Worm (Caenorhabditis elegans) whole organism, L2 larva: ENCODE results near the gene clec-136.

Source experiments
- R02D3.7 ChIP-seq: fragments of 150-350 bp; optimal IDR thresholded peaks from 2 replicates; lab custom pipeline; 2014; ENCODE audit warnings: missing biosample characterization, missing genetic modification characterization
- Y55F3AM.14 ChIP-seq: fragments of 200-800 bp; sonication (Bioruptor generic); optimal IDR thresholded peaks from 2 replicates; lab custom pipeline; 2018; ENCODE audit warnings: mild to moderate bottlenecking, missing genetic modification characterization, missing compliant biosample characterization
- ZK546.5 ChIP-seq: sonication (generic microtip); optimal IDR thresholded peaks from 2 replicates; lab custom pipeline; 2017; ENCODE audit warnings: missing biosample characterization, missing genetic modification characterization
- alr-1 ChIP-seq: fragments of 150-350 bp; optimal IDR thresholded peaks from 2 replicates; lab custom pipeline; 2014; ENCODE audit warnings: missing biosample characterization, missing genetic modification characterization
- aly-2 ChIP-seq: fragments of 150-350 bp; optimal IDR thresholded peaks from 2 replicates; lab custom pipeline; 2014; ENCODE audit warnings: missing biosample characterization, missing genetic modification characterization
- ama-1 ChIP-seq: fragments of 150-350 bp; optimal IDR thresholded peaks from 2 replicates; lab custom pipeline; 2018; ENCODE audit warnings: inconsistent platforms
- blmp-1 ChIP-seq: sonication (generic microtip); optimal IDR thresholded peaks from 2 replicates; lab custom pipeline; 2017; ENCODE audit warnings: missing genetic modification characterization, mild to moderate bottlenecking, missing compliant biosample characterization, antibody characterized with exemption, moderate library complexity; ENCODE audit not compliant: insufficient read depth
- ceh-82 ChIP-seq: fragments of 150-350 bp; optimal IDR thresholded peaks from 2 replicates; lab custom pipeline; 2014; ENCODE audit warnings: missing biosample characterization, missing genetic modification characterization
- crh-2 ChIP-seq: sonication (generic microtip); optimal IDR thresholded peaks from 2 replicates; lab custom pipeline; 2017; ENCODE audit warnings: missing biosample characterization, missing genetic modification characterization
- elt-1 ChIP-seq: fragments of 150-350 bp; optimal IDR thresholded peaks from 2 replicates; lab custom pipeline; 2014; ENCODE audit warnings: missing biosample characterization, missing genetic modification characterization
- elt-3 ChIP-seq: sonication (generic microtip); optimal IDR thresholded peaks from 2 replicates; lab custom pipeline; 2017; ENCODE audit warnings: missing biosample characterization, missing genetic modification characterization
- gmeb-1 ChIP-seq: fragments of 150-350 bp; optimal IDR thresholded peaks from 2 replicates; lab custom pipeline; 2014; ENCODE audit warnings: missing biosample characterization, missing genetic modification characterization
- lin-11 ChIP-seq: fragments of 150-350 bp; sonication (generic microtip); optimal IDR thresholded peaks from 2 replicates; lab custom pipeline; 2014; ENCODE audit warnings: missing biosample characterization, missing genetic modification characterization, inconsistent platforms, mixed read lengths
- lin-13 ChIP-seq: fragments of 150-350 bp; optimal IDR thresholded peaks from 2 replicates; lab custom pipeline; 2014; ENCODE audit warnings: missing biosample characterization, missing genetic modification reagents, missing genetic modification characterization
- lin-39 ChIP-seq: fragments of 150-350 bp; optimal IDR thresholded peaks from 2 replicates; lab custom pipeline; 2014; ENCODE audit warnings: missing biosample characterization, missing genetic modification reagents, missing genetic modification characterization
- lsy-2 ChIP-seq, 2 experiments: fragments of 150-350 bp in 1 of 2; sonication (generic microtip) in 1 of 2; optimal IDR thresholded peaks; 2 replicates each; lab custom pipeline; 2014 to 2017; ENCODE audit warnings: missing biosample characterization in 2 of 2, missing genetic modification characterization in 2 of 2
- mab-5 ChIP-seq: fragments of 150-350 bp; optimal IDR thresholded peaks from 2 replicates; lab custom pipeline; 2014; ENCODE audit warnings: missing biosample characterization, missing genetic modification characterization
- mbf-1 ChIP-seq: sonication (generic microtip); optimal IDR thresholded peaks from 2 replicates; lab custom pipeline; 2017; ENCODE audit warnings: missing biosample characterization, missing genetic modification characterization
- mdl-1 ChIP-seq, 2 experiments: fragments of 150-350 bp in 1 of 2; sonication (generic microtip) in 1 of 2; optimal IDR thresholded peaks; 2 replicates each; lab custom pipeline; 2017; ENCODE audit warnings: missing biosample characterization in 2 of 2, missing genetic modification characterization in 2 of 2
- nhr-11 ChIP-seq: fragments of 150-350 bp; optimal IDR thresholded peaks from 2 replicates; lab custom pipeline; 2014; ENCODE audit warnings: missing biosample characterization, missing genetic modification characterization
- nhr-12 ChIP-seq: fragments of 150-350 bp; optimal IDR thresholded peaks from 2 replicates; lab custom pipeline; 2014; ENCODE audit warnings: missing biosample characterization, missing genetic modification characterization
- nhr-129 ChIP-seq: fragments of 150-350 bp; optimal IDR thresholded peaks from 2 replicates; lab custom pipeline; 2014; ENCODE audit warnings: missing biosample characterization, missing genetic modification characterization
- nhr-21 ChIP-seq: fragments of 150-350 bp; optimal IDR thresholded peaks from 2 replicates; lab custom pipeline; 2014; ENCODE audit warnings: missing biosample characterization, missing genetic modification characterization
- nhr-23 ChIP-seq: fragments of 150-350 bp; optimal IDR thresholded peaks from 2 replicates; lab custom pipeline; 2014; ENCODE audit warnings: missing biosample characterization, missing genetic modification reagents, missing genetic modification characterization
- nhr-237 ChIP-seq: fragments of 150-350 bp; optimal IDR thresholded peaks from 2 replicates; lab custom pipeline; 2014; ENCODE audit warnings: missing biosample characterization, missing genetic modification characterization
- nhr-6 ChIP-seq: fragments of 150-350 bp; optimal IDR thresholded peaks from 2 replicates; lab custom pipeline; 2014; ENCODE audit warnings: missing biosample characterization, missing genetic modification characterization
- nhr-77 ChIP-seq: fragments of 150-350 bp; optimal IDR thresholded peaks from 2 replicates; lab custom pipeline; 2014; ENCODE audit warnings: missing biosample characterization, missing genetic modification characterization
- sem-4 ChIP-seq: fragments of 150-350 bp; optimal IDR thresholded peaks from 2 replicates; lab custom pipeline; 2014; ENCODE audit warnings: missing biosample characterization, missing genetic modification reagents, missing genetic modification characterization
- skn-1 ChIP-seq: sonication (generic microtip); optimal IDR thresholded peaks from 2 replicates; lab custom pipeline; 2017; ENCODE audit warnings: missing biosample characterization, missing genetic modification characterization
- sma-3 ChIP-seq: sonication (generic microtip); optimal IDR thresholded peaks from 2 replicates; lab custom pipeline; 2016; ENCODE audit warnings: missing genetic modification reagents, missing genetic modification characterization, missing compliant biosample characterization
- sma-9 ChIP-seq, 2 experiments: fragments of 150-350 bp in 1 of 2; sonication (generic microtip) in 1 of 2; optimal IDR thresholded peaks; 2 replicates each; lab custom pipeline; 2014 to 2016; ENCODE audit warnings: missing genetic modification characterization in 2 of 2, mild to moderate bottlenecking in 1 of 2, missing biosample characterization in 1 of 2, missing compliant biosample characterization in 1 of 2, missing genetic modification reagents in 1 of 2, moderate library complexity in 1 of 2
- unc-39 ChIP-seq: fragments of 150-350 bp; optimal IDR thresholded peaks from 2 replicates; lab custom pipeline; 2014; ENCODE audit warnings: missing biosample characterization, missing genetic modification characterization
- zag-1 ChIP-seq: fragments of 150-350 bp; optimal IDR thresholded peaks from 2 replicates; lab custom pipeline; 2014; ENCODE audit warnings: missing biosample characterization, missing genetic modification characterization
- ztf-11 ChIP-seq: sonication (generic microtip); optimal IDR thresholded peaks from 2 replicates; lab custom pipeline; 2017; ENCODE audit warnings: missing biosample characterization, missing genetic modification characterization

The clec-136 gene

ce11 chrII:4631479-4631878, 15.1 kb upstream of the clec-136 start:
- TF ChIP-seq nhr-12 (tag; lab: Kevin White, UChicago) (no peak), blmp-1 (tag; lab: Kevin White, UChicago) (no peak)

ce11 chrII:4626606-4627005, 10.3 kb upstream of the clec-136 start, which contains the start of gene F35D11.1:
Gene F35D11.1, plus strand, starts transcription at chrII:4626906.
- no peak for TF ChIP-seq zag-1 (tag; lab: Kevin White, UChicago)
- TF ChIP-seq alr-1 (tag; lab: Kevin White, UChicago), result no peak
- no peak for TF ChIP-seq nhr-77
- TF ChIP-seq nhr-23 (tag; lab: Kevin White, UChicago), result no peak
- no peak for TF ChIP-seq blmp-1 (tag; lab: Kevin White, UChicago)
- TF ChIP-seq R02D3.7 (tag; lab: Kevin White, UChicago), result no peak
- no peak for TF ChIP-seq mbf-1 (tag; lab: Kevin White, UChicago)

ce11 chrII:4621650-4622049, 5.3 kb upstream of the clec-136 start, which contains the start of gene clec-139:
Gene clec-139, minus strand, starts transcription at chrII:4621750.
- no peak for TF ChIP-seq nhr-129
- TF ChIP-seq mdl-1 (tag; optimal IDR thresholded peaks at IDR 0.05; lab: Kevin White, UChicago), result no peak
- TF ChIP-seq lin-39, result no peak
- TF ChIP-seq skn-1 (tag; lab: Kevin White, UChicago), result no peak
- no peak for TF ChIP-seq aly-2 (tag; lab: Kevin White, UChicago)
- no peak for TF ChIP-seq ceh-82 (tag; lab: Kevin White, UChicago)
- no peak for TF ChIP-seq nhr-77
- TF ChIP-seq elt-1 (tag; lab: Kevin White, UChicago), result no peak
- no peak for TF ChIP-seq sem-4
- no peak for TF ChIP-seq nhr-237 (tag; lab: Kevin White, UChicago)
- TF ChIP-seq nhr-12 (tag; lab: Kevin White, UChicago), result no peak
- TF ChIP-seq lin-13 (GFP tag; lab: Kevin White, UChicago), result no peak
- TF ChIP-seq crh-2 (tag; lab: Kevin White, UChicago), result no peak
- no peak for TF ChIP-seq ama-1 (lab: Kevin White, UChicago)
- no peak for TF ChIP-seq sma-3
- TF ChIP-seq ztf-11 (tag; lab: Kevin White, UChicago), result no peak

- TF ChIP-seq Y55F3AM.14 (GFP tag; lab: Kevin White, UChicago) (no peak), lsy-2 (tag; optimal IDR thresholded peaks at IDR 0.05; lab: Kevin White, UChicago) (no peak), gmeb-1 (tag; lab: Kevin White, UChicago) (no peak), skn-1 (tag; lab: Kevin White, UChicago) (no peak)
- TF ChIP-seq, all 48 proteins: peak for 0
These were observed 3.4 kb upstream of the clec-136 start, which contains the start of gene clec-138 for ce11 chrII:4619700-4620099. Gene clec-138, minus strand, starts transcription at chrII:4619800.

ce11 chrII:4617990-4618389, 1.6 kb upstream of the clec-136 start, which contains the start of gene clec-137:
Gene clec-137, minus strand, starts transcription at chrII:4618090.
- TF ChIP-seq ZK546.5 (tag; lab: Kevin White, UChicago) (no peak), skn-1 (tag; lab: Kevin White, UChicago) (no peak), sma-9 (GFP tag; optimal IDR thresholded peaks at IDR 0.05; lab: Kevin White, UChicago) (no peak), sma-9 (tag; optimal IDR thresholded peaks at IDR 0.05; lab: Kevin White, UChicago) (no peak), nhr-11 (tag; lab: Kevin White, UChicago) (no peak), nhr-21 (tag; lab: Kevin White, UChicago) (no peak), mab-5 (no peak), aly-2 (tag; lab: Kevin White, UChicago) (no peak), blmp-1 (tag; lab: Kevin White, UChicago) (no peak), nhr-6 (tag; lab: Kevin White, UChicago) (no peak), lin-11 (tag; lab: Kevin White, UChicago) (no peak), lin-39 (no peak), zag-1 (tag; lab: Kevin White, UChicago) (no peak), elt-1 (tag; lab: Kevin White, UChicago) (no peak), elt-3 (no peak), unc-39 (tag; lab: Kevin White, UChicago) (no peak), nhr-129 (no peak), nhr-237 (tag; lab: Kevin White, UChicago) (no peak)
